Worm (Caenorhabditis elegans): Measurements from ENCODE around the gene K06A9.2.

DNA sequence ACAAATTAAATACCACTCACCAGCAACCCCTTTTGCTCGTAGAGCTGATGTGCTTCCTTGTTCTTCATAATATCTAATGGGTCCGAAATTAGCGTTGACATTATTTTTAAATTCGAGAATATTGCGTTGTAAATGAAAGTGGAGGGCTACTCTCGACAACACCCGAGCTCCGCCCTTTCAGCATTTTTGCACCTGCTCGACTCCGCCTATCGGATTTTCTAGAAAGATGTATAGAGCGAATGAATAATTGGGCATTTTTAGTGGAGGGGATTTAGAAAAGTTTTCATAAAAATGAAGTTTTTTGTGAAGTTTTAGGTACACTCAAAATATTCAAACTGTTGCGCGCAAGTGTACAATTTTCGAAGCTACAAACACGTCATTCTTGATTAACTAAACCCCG lies 41.9 kb upstream of the K06A9.2 start, which contains the start of gene F09E10.5:
- TF ChIP-seq ama-1 (optimal IDR thresholded peaks at IDR 0.05) (no peak), ceh-13 (GFP tag; optimal IDR thresholded peaks at IDR 0.05) (no peak), ceh-36 (tag; optimal IDR thresholded peaks at IDR 0.05) (no peak), hmg-4 (GFP tag; optimal IDR thresholded peaks at IDR 0.05) (no peak), ets-7 (tag; optimal IDR thresholded peaks at IDR 0.05) (no peak), pes-1 (GFP tag; IDR thresholded peaks at IDR 0.05) (no peak), B0310.2 (tag; optimal IDR thresholded peaks at IDR 0.05) (no peak)

All from whole organism, early embryonic.